Fruit fly (Drosophila melanogaster): Measurements from ENCODE around the gene CG18754.
A peak's percentile ranks its signal among the peaks of the same experiment; 100 is the strongest.

CG18754 gene

dm6 chr3R:23713901-23714300, 30.0 kb downstream of the CG18754 start (continued):
- no peak for TF ChIP-seq Neu2 (GFP tag; optimal IDR thresholded peaks at IDR 0.05; ENCODE audit: borderline replicate concordance)
- TF ChIP-seq Dbx (GFP tag; IDR thresholded peaks at IDR 0.05) = no peak
- peak; percentile 62 for TF ChIP-seq CG2712 (tag; optimal IDR thresholded peaks at IDR 0.05)
- TF ChIP-seq Abd-B (GFP tag; optimal IDR thresholded peaks at IDR 0.05) = peak; percentile 70
- TF ChIP-seq CG4617 (GFP tag; optimal IDR thresholded peaks at IDR 0.05; ENCODE audit: borderline replicate concordance) = no peak
- TF ChIP-seq gce (GFP tag; IDR thresholded peaks at IDR 0.05) = peak; percentile 62; the same call in 1 of the 3 replicates
- no peak for TF ChIP-seq CG10147 (GFP tag; optimal IDR thresholded peaks at IDR 0.05)
- TF ChIP-seq Hmr (GFP tag; optimal IDR thresholded peaks at IDR 0.05) = peak; percentile 1
- TF ChIP-seq CG7987 (GFP tag; optimal IDR thresholded peaks at IDR 0.05) = no peak
- peak; percentile 78 for TF ChIP-seq az2 (GFP tag; optimal IDR thresholded peaks at IDR 0.05)
- no peak for TF ChIP-seq CG30020 (tag; optimal IDR thresholded peaks at IDR 0.05)
- peak; percentile 53; the same call in 1 of the 2 replicates for TF ChIP-seq Atf6 (GFP tag; IDR thresholded peaks at IDR 0.05)
- TF ChIP-seq pnt (GFP tag; optimal IDR thresholded peaks at IDR 0.05) = peak; percentile 34
- TF ChIP-seq CG6683 (GFP tag; optimal IDR thresholded peaks at IDR 0.05) = no peak
- peak; percentile 2 for TF ChIP-seq crc (GFP tag; optimal IDR thresholded peaks at IDR 0.05)
- peak; percentile 28 for TF ChIP-seq kay (GFP tag; optimal IDR thresholded peaks at IDR 0.05)
- TF ChIP-seq Mad (GFP tag; optimal IDR thresholded peaks at IDR 0.05) = peak; percentile 62
- peak; percentile 38 for TF ChIP-seq kah (GFP tag; optimal IDR thresholded peaks at IDR 0.05)
- peak; percentile 37; the same call in 1 of the 2 replicates for TF ChIP-seq klu (GFP tag; IDR thresholded peaks at IDR 0.05)
- peak; percentile 52 for TF ChIP-seq tio (GFP tag; optimal IDR thresholded peaks at IDR 0.05)
- TF ChIP-seq Optix (GFP tag; IDR thresholded peaks at IDR 0.05) = peak; percentile 29; the same call in 1 of the 3 replicates
- no peak for TF ChIP-seq CG10543 (GFP tag; optimal IDR thresholded peaks at IDR 0.05)
- peak; percentile 60 for TF ChIP-seq CG34422 (GFP tag; IDR thresholded peaks at IDR 0.05)
- TF ChIP-seq CG11504 (tag; optimal IDR thresholded peaks at IDR 0.05) = peak; percentile 65
- TF ChIP-seq mam (GFP tag; optimal IDR thresholded peaks at IDR 0.05) = peak; percentile 20
- no peak for TF ChIP-seq sc (optimal IDR thresholded peaks at IDR 0.05)
- peak; percentile 56 for TF ChIP-seq sc (GFP tag; optimal IDR thresholded peaks at IDR 0.05)
- TF ChIP-seq Asciz (GFP tag; optimal IDR thresholded peaks at IDR 0.05) = peak; percentile 29
- TF ChIP-seq Fer3 (tag; optimal IDR thresholded peaks at IDR 0.05) = peak; percentile 50
- no peak for TF ChIP-seq CG6272 (GFP tag; IDR thresholded peaks at IDR 0.05)
- no peak for TF ChIP-seq Doc3 (GFP tag; IDR thresholded peaks at IDR 0.05; ENCODE audit: partially characterized antibody)
- TF ChIP-seq sqz (GFP tag; optimal IDR thresholded peaks at IDR 0.05) = peak; percentile 41
- TF ChIP-seq CG9797 (GFP tag; optimal IDR thresholded peaks at IDR 0.05) = no peak
- TF ChIP-seq gro (GFP tag; optimal IDR thresholded peaks at IDR 0.05) = no peak
- TF ChIP-seq TFAM (GFP tag; optimal IDR thresholded peaks at IDR 0.05) = no peak
- TF ChIP-seq CG43689 (GFP tag; IDR thresholded peaks at IDR 0.05) = peak; percentile 27; the same call in 1 of the 2 replicates
- TF ChIP-seq CG12942 (GFP tag; optimal IDR thresholded peaks at IDR 0.05) = peak; percentile 40
- TF ChIP-seq twi (tag; optimal IDR thresholded peaks at IDR 0.05) = peak; percentile 31
- TF ChIP-seq sim (GFP tag; IDR thresholded peaks at IDR 0.05) = no peak
- TF ChIP-seq CG1602 (GFP tag; optimal IDR thresholded peaks at IDR 0.05) = peak; percentile 64
- peak; percentile 75 to 80 for TF ChIP-seq chif (GFP tag; optimal IDR thresholded peaks at IDR 0.05)
- peak; percentile 68 for TF ChIP-seq CG14710 (tag; optimal IDR thresholded peaks at IDR 0.05)
- TF ChIP-seq HLH3B (GFP tag; IDR thresholded peaks at IDR 0.05) = peak; percentile 9; the same call in 1 of the 2 replicates
- TF ChIP-seq odd (GFP tag; optimal IDR thresholded peaks at IDR 0.05) = no peak
- TF ChIP-seq exex (tag; optimal IDR thresholded peaks at IDR 0.05) = no peak
- peak; percentile 12 for TF ChIP-seq CG1647 (GFP tag; optimal IDR thresholded peaks at IDR 0.05)
- TF ChIP-seq bab2 (GFP tag; optimal IDR thresholded peaks at IDR 0.05) = peak; percentile 56
- TF ChIP-seq CG17568 (GFP tag; optimal IDR thresholded peaks at IDR 0.05) = peak; percentile 42
- peak; percentile 75 for TF ChIP-seq CG15696 (tag; optimal IDR thresholded peaks at IDR 0.05)
- TF ChIP-seq CG4282 (GFP tag; optimal IDR thresholded peaks at IDR 0.05) = no peak
- TF ChIP-seq CG6654 (GFP tag; optimal IDR thresholded peaks at IDR 0.05) = no peak
